Comparison of ENCODE assay signal across 2 fruit fly cellular contexts in genomic region chr3R:26955527-26955926, dm6.
TF ChIP-seq lines count a peak whose summit lies in the region.

No protein-coding gene starts in this region.

- TF ChIP-seq CTCF in whole organism, embryonic (GFP tag; optimal IDR thresholded peaks at IDR 0.05; lab: Kevin White, UChicago) = no peak

TF ChIP-seq in whole organism, embryonic, 481 proteins besides CTCF, POLR2A, EP300 and RAD21:
- TF ChIP-seq Sox102F (GFP tag; optimal IDR thresholded peaks at IDR 0.05; lab: Kevin White, UChicago) = no peak
- TF ChIP-seq CG12659 (GFP tag; optimal IDR thresholded peaks at IDR 0.05; lab: Kevin White, UChicago) = no peak
- no peak for TF ChIP-seq Antp (GFP tag; optimal IDR thresholded peaks at IDR 0.05; lab: Kevin White, UChicago)
- no peak for TF ChIP-seq CG1024 (GFP tag; IDR thresholded peaks at IDR 0.05; lab: Robert Waterston, UW)
- TF ChIP-seq ase (GFP tag; IDR thresholded peaks at IDR 0.05; lab: Robert Waterston, UW) = no peak
- no peak for TF ChIP-seq D19A (tag; optimal IDR thresholded peaks at IDR 0.05; lab: Kevin White, UChicago)
- 0 out of 3 replicates have a peak, but pooled peaks have one; percentile 25 for TF ChIP-seq hb (GFP tag; IDR thresholded peaks at IDR 0.05; lab: Robert Waterston, UW; ENCODE audit: partially characterized antibody)
- no peak for TF ChIP-seq YL-1 (GFP tag; optimal IDR thresholded peaks at IDR 0.05; lab: Kevin White, UChicago)
- no peak for TF ChIP-seq inv (GFP tag; IDR thresholded peaks at IDR 0.05; lab: Robert Waterston, UW; ENCODE audit: partially characterized antibody)
- TF ChIP-seq yki (optimal IDR thresholded peaks at IDR 0.05; lab: Kevin White, UChicago) = no peak
- no peak for TF ChIP-seq ATbp (GFP tag; optimal IDR thresholded peaks at IDR 0.05; lab: Kevin White, UChicago)
- no peak for TF ChIP-seq eyg (GFP tag; optimal IDR thresholded peaks at IDR 0.05; lab: Kevin White, UChicago)
- TF ChIP-seq ftz-f1 (GFP tag; optimal IDR thresholded peaks at IDR 0.05; lab: Kevin White, UChicago) = peak; percentile 47
- TF ChIP-seq oc (tag; optimal IDR thresholded peaks at IDR 0.05; lab: Kevin White, UChicago) = no peak
- TF ChIP-seq lab (GFP tag; optimal IDR thresholded peaks at IDR 0.05; lab: Kevin White, UChicago) = no peak
- no peak for TF ChIP-seq B-H1 (GFP tag; IDR thresholded peaks at IDR 0.05; lab: Robert Waterston, UW)
- TF ChIP-seq dimm (GFP tag; IDR thresholded peaks at IDR 0.05; lab: Robert Waterston, UW) = no peak
- TF ChIP-seq Med (GFP tag; lab: Kevin White, UChicago) = peak; percentile 61
- no peak for TF ChIP-seq Myb (GFP tag; optimal IDR thresholded peaks at IDR 0.05; lab: Kevin White, UChicago)
- TF ChIP-seq Fer2 (tag; optimal IDR thresholded peaks at IDR 0.05; lab: Kevin White, UChicago) = no peak
- TF ChIP-seq cad (GFP tag; optimal IDR thresholded peaks at IDR 0.05; lab: Kevin White, UChicago) = no peak
- TF ChIP-seq onecut (GFP tag; IDR thresholded peaks at IDR 0.05; lab: Robert Waterston, UW) = peak; percentile 38; the same call in 1 of the 2 replicates

TF ChIP-seq in whole organism, prepupa, 60 proteins besides CTCF, POLR2A, EP300 and RAD21:
- TF ChIP-seq CG10669 (GFP tag; optimal IDR thresholded peaks at IDR 0.05; lab: Kevin White, UChicago) = no peak
- TF ChIP-seq svp (GFP tag; lab: Kevin White, UChicago) = peak; percentile 55
- no peak for TF ChIP-seq spab (GFP tag; optimal IDR thresholded peaks at IDR 0.05; lab: Kevin White, UChicago)
TF ChIP-seq in whole organism, prepupa: peak in this region for 1.
